Fruit fly (Drosophila melanogaster) whole organism, embryonic: ENCODE data around the gene CG34309.

Experiments used
- Adf1 ChIP-seq: fragments of 200-800 bp; sonication (Bioruptor generic); IDR thresholded peaks from 2 replicates; pipeline ENCODE4 v1.3.6; 2022; ENCODE audit warnings: missing biosample characterization, missing genetic modification characterization
- Atf-2 ChIP-seq: fragments of 200-800 bp; sonication (Bioruptor generic); optimal IDR thresholded peaks from 2 replicates; lab custom pipeline; 2016; ENCODE audit warnings: missing biosample characterization, missing genetic modification characterization
- Awh ChIP-seq: fragments of 200-800 bp; sonication (Bioruptor generic); IDR thresholded peaks from 2 replicates; pipeline ENCODE4, ENCODE4 v1.3.6; 2022; ENCODE audit warnings: missing biosample characterization, missing genetic modification characterization
- B-H2 ChIP-seq: fragments of 200-800 bp; sonication (Bioruptor generic); optimal IDR thresholded peaks from 2 replicates; lab custom pipeline; 2018; ENCODE audit warnings: missing biosample characterization, mild to moderate bottlenecking, missing genetic modification characterization
- CG10209 ChIP-seq: fragments of 200-800 bp; sonication (Bioruptor generic); optimal IDR thresholded peaks from 3 replicates; lab custom pipeline; 2017; ENCODE audit warnings: missing biosample characterization, mild to moderate bottlenecking, missing genetic modification characterization, missing genetic modification reagents
- CG1024 ChIP-seq: fragments of 200-800 bp; sonication (Bioruptor generic); IDR thresholded peaks from 2 replicates; pipeline ENCODE4 v1.3.6; 2022; ENCODE audit warnings: missing biosample characterization, missing genetic modification characterization
- CG12155 ChIP-seq: fragments of 200-800 bp; sonication (Bioruptor generic); optimal IDR thresholded peaks from 3 replicates; lab custom pipeline; 2016; ENCODE audit warnings: missing biosample characterization, missing genetic modification characterization
- CG15073 ChIP-seq: fragments of 200-800 bp; sonication (Bioruptor generic); optimal IDR thresholded peaks from 2 replicates; lab custom pipeline; 2016; ENCODE audit warnings: missing biosample characterization, missing genetic modification characterization
- CG15601 ChIP-seq: fragments of 200-800 bp; sonication (Bioruptor generic); optimal IDR thresholded peaks from 3 replicates; lab custom pipeline; 2019; ENCODE audit warnings: missing biosample characterization, mild to moderate bottlenecking, missing genetic modification characterization, moderate library complexity
- CG17328 ChIP-seq: fragments of 200-800 bp; sonication (Bioruptor generic); IDR thresholded peaks from 2 replicates; pipeline ENCODE4 v1.3.6; 2022; ENCODE audit warnings: missing biosample characterization, missing genetic modification characterization
- CG17385 ChIP-seq: fragments of 200-800 bp; sonication (Bioruptor generic); optimal IDR thresholded peaks from 3 replicates; lab custom pipeline; 2018; ENCODE audit warnings: missing biosample characterization, mild to moderate bottlenecking, missing genetic modification characterization
- CG17568 ChIP-seq: fragments of 200-800 bp; sonication (Bioruptor generic); optimal IDR thresholded peaks from 2 replicates; lab custom pipeline; 2018; ENCODE audit warnings: missing biosample characterization, mild to moderate bottlenecking, missing genetic modification characterization, moderate library complexity
- CG18476 ChIP-seq: fragments of 200-800 bp; sonication (Bioruptor generic); optimal IDR thresholded peaks from 2 replicates; lab custom pipeline; 2016; ENCODE audit warnings: missing biosample characterization, mild to moderate bottlenecking, missing genetic modification characterization
- CG2199 ChIP-seq: fragments of 200-800 bp; sonication (Bioruptor generic); IDR thresholded peaks from 3 replicates; pipeline ENCODE4 v1.3.6; 2022; ENCODE audit warnings: missing biosample characterization, missing genetic modification characterization
- CG2712 ChIP-seq: fragments of 200-800 bp; optimal IDR thresholded peaks from 3 replicates; lab custom pipeline; 2019; ENCODE audit warnings: missing biosample characterization, mild to moderate bottlenecking, missing genetic modification characterization, moderate library complexity
- CG32772 ChIP-seq: fragments of 200-800 bp; sonication (Bioruptor generic); IDR thresholded peaks from 2 replicates; pipeline ENCODE4 v1.3.6; 2022; ENCODE audit warnings: missing biosample characterization, missing genetic modification characterization
- CG33213 ChIP-seq: fragments of 200-800 bp; sonication (Bioruptor generic); optimal IDR thresholded peaks from 3 replicates; lab custom pipeline; 2016; ENCODE audit warnings: missing biosample characterization, missing genetic modification characterization
- CG4730 ChIP-seq: fragments of 200-800 bp; sonication (Bioruptor generic); IDR thresholded peaks from 2 replicates; pipeline ENCODE4 v1.3.6; 2022; ENCODE audit warnings: missing biosample characterization, missing genetic modification characterization
- CG6272 ChIP-seq: fragments of 200-800 bp; sonication (Bioruptor generic); IDR thresholded peaks from 2 replicates; pipeline ENCODE4 v1.3.6; 2022; ENCODE audit warnings: missing biosample characterization, missing genetic modification characterization
- CG6765 ChIP-seq: fragments of 200-800 bp; sonication (Bioruptor generic); optimal IDR thresholded peaks from 3 replicates; lab custom pipeline; 2017; ENCODE audit warnings: missing biosample characterization, mild to moderate bottlenecking, missing genetic modification characterization
- CG8089 ChIP-seq: fragments of 200-800 bp; sonication (Bioruptor generic); optimal IDR thresholded peaks from 3 replicates; lab custom pipeline; 2016; ENCODE audit warnings: missing biosample characterization, missing genetic modification characterization
- CG8924 ChIP-seq: fragments of 200-800 bp; optimal IDR thresholded peaks from 3 replicates; lab custom pipeline; 2019; ENCODE audit warnings: missing biosample characterization, mild to moderate bottlenecking, missing genetic modification characterization, moderate library complexity
- D19A ChIP-seq: fragments of 200-800 bp; optimal IDR thresholded peaks from 3 replicates; lab custom pipeline; 2019; ENCODE audit warnings: missing biosample characterization, mild to moderate bottlenecking, missing genetic modification characterization, moderate library complexity
- Doc2 ChIP-seq: fragments of 200-800 bp; sonication (Bioruptor generic); IDR thresholded peaks from 2 replicates; pipeline ENCODE4 v1.3.6; 2022; ENCODE audit warnings: missing biosample characterization, missing genetic modification characterization
- Dp ChIP-seq: fragments of 200-800 bp; sonication (Bioruptor generic); optimal IDR thresholded peaks from 2 replicates; lab custom pipeline; 2018; ENCODE audit warnings: missing biosample characterization, mild to moderate bottlenecking, missing genetic modification characterization, moderate library complexity
- E2f2 ChIP-seq: fragments of 200-800 bp; sonication (Bioruptor generic); IDR thresholded peaks from 2 replicates; pipeline ENCODE4 v1.3.6; 2022; ENCODE audit warnings: missing biosample characterization, missing genetic modification characterization
- HLH54F ChIP-seq: fragments of 200-800 bp; sonication (Bioruptor generic); optimal IDR thresholded peaks from 3 replicates; lab custom pipeline; 2016; ENCODE audit warnings: missing biosample characterization, missing genetic modification characterization
- Lhr ChIP-seq: fragments of 200-800 bp; sonication (Bioruptor generic); optimal IDR thresholded peaks from 3 replicates; lab custom pipeline; 2017; ENCODE audit warnings: mild to moderate bottlenecking, missing biosample characterization, missing genetic modification reagents, missing genetic modification characterization
- Neu2 ChIP-seq: fragments of 200-800 bp; sonication (Bioruptor generic); optimal IDR thresholded peaks from 3 replicates; lab custom pipeline; 2016; ENCODE audit warnings: missing biosample characterization, missing genetic modification characterization, borderline replicate concordance
- Ravus ChIP-seq: fragments of 200-800 bp; sonication (Bioruptor generic); IDR thresholded peaks from 2 replicates; pipeline ENCODE4 v1.3.6; 2022; ENCODE audit warnings: missing biosample characterization, missing genetic modification characterization
- Trl ChIP-seq, 3 experiments: fragments of >200 bp in 2 of 3; fragments of 200-800 bp in 1 of 3; sonication (Bioruptor generic) in 1 of 3; optimal IDR thresholded peaks; 2 replicates in 1 of 3; 3 replicates in 2 of 3; lab custom pipeline; 2016 to 2017; ENCODE audit warnings: missing biosample characterization in 1 of 3, missing genetic modification characterization in 1 of 3
- abd-A ChIP-seq: fragments of 200-800 bp; sonication (Bioruptor generic); optimal IDR thresholded peaks from 3 replicates; lab custom pipeline; 2019; ENCODE audit warnings: missing biosample characterization, mild to moderate bottlenecking, missing genetic modification characterization, moderate library complexity
- aop ChIP-seq: fragments of 200-800 bp; sonication (Bioruptor generic); IDR thresholded peaks from 2 replicates; pipeline ENCODE4 v1.3.6; 2022; ENCODE audit warnings: missing biosample characterization, missing genetic modification characterization
- ara ChIP-seq: fragments of 200-800 bp; sonication (Bioruptor generic); IDR thresholded peaks from 2 replicates; pipeline ENCODE4 v1.3.6; 2022; ENCODE audit warnings: missing biosample characterization, missing genetic modification characterization
- br ChIP-seq: fragments of >200 bp; optimal IDR thresholded peaks from 2 replicates; lab custom pipeline; 2017
- cad ChIP-seq: fragments of >200 bp; optimal IDR thresholded peaks from 2 replicates; lab custom pipeline; 2017; ENCODE audit warnings: missing biosample characterization, missing genetic modification characterization
- cas ChIP-seq: fragments of 200-800 bp; sonication (Bioruptor generic); IDR thresholded peaks from 2 replicates; pipeline ENCODE4 v1.3.6; 2022; ENCODE audit warnings: missing biosample characterization, missing genetic modification characterization
- dmrt99B ChIP-seq: fragments of 200-800 bp; sonication (Bioruptor generic); optimal IDR thresholded peaks from 2 replicates; lab custom pipeline; 2018; ENCODE audit warnings: missing biosample characterization, mild to moderate bottlenecking, missing genetic modification characterization, moderate library complexity
- eyg ChIP-seq: fragments of 200-800 bp; sonication (Bioruptor generic); optimal IDR thresholded peaks from 3 replicates; lab custom pipeline; 2016; ENCODE audit warnings: missing biosample characterization, missing genetic modification characterization
- fru ChIP-seq: fragments of >200 bp; optimal IDR thresholded peaks from 2 replicates; lab custom pipeline; 2017
- kah ChIP-seq: fragments of 200-800 bp; sonication (Bioruptor generic); optimal IDR thresholded peaks from 2 replicates; lab custom pipeline; 2018; ENCODE audit warnings: missing biosample characterization, mild to moderate bottlenecking, missing genetic modification characterization
- luna ChIP-seq: fragments of 200-800 bp; sonication (Bioruptor generic); optimal IDR thresholded peaks from 2 replicates; lab custom pipeline; 2016; ENCODE audit warnings: missing biosample characterization, missing genetic modification characterization
- nmo ChIP-seq: fragments of 200-800 bp; sonication (Bioruptor generic); optimal IDR thresholded peaks from 2 replicates; lab custom pipeline; 2018; ENCODE audit warnings: missing biosample characterization, mild to moderate bottlenecking, missing genetic modification characterization, moderate library complexity
- p53 ChIP-seq: fragments of 200-800 bp; sonication (Bioruptor generic); optimal IDR thresholded peaks from 2 replicates; lab custom pipeline; 2016; ENCODE audit warnings: missing biosample characterization, missing genetic modification characterization
- psq ChIP-seq: fragments of 200-800 bp; sonication (Bioruptor generic); optimal IDR thresholded peaks from 2 replicates; lab custom pipeline; 2017; ENCODE audit warnings: missing biosample characterization, missing genetic modification characterization
- run ChIP-seq: fragments of 200-800 bp; sonication (Bioruptor generic); optimal IDR thresholded peaks from 3 replicates; lab custom pipeline; 2018; ENCODE audit warnings: missing biosample characterization, mild to moderate bottlenecking, missing genetic modification characterization
- slbo ChIP-seq: fragments of 200-800 bp; sonication (Bioruptor generic); IDR thresholded peaks from 2 replicates; pipeline ENCODE4 v1.3.6; 2022; ENCODE audit warnings: missing biosample characterization, missing genetic modification characterization
- so ChIP-seq: fragments of 200-800 bp; sonication (Bioruptor generic); IDR thresholded peaks from 3 replicates; pipeline ENCODE4 v1.3.6; 2022; ENCODE audit warnings: missing biosample characterization, missing genetic modification characterization
- ssp ChIP-seq: fragments of 200-800 bp; sonication (Bioruptor generic); IDR thresholded peaks from 2 replicates; pipeline ENCODE4 v1.3.6; 2022; ENCODE audit warnings: missing biosample characterization, missing genetic modification characterization
- unc-4 ChIP-seq: fragments of 200-800 bp; sonication (Bioruptor generic); IDR thresholded peaks from 2 replicates; pipeline ENCODE4 v1.3.6; 2022; ENCODE audit warnings: missing biosample characterization, missing genetic modification characterization; ENCODE audit not compliant: partially characterized antibody
- zen ChIP-seq: fragments of 200-800 bp; sonication (Bioruptor generic); optimal IDR thresholded peaks from 3 replicates; lab custom pipeline; 2018; ENCODE audit warnings: missing biosample characterization, mild to moderate bottlenecking, missing genetic modification characterization, moderate library complexity

CG34309 gene

dm6 chr3R:13365665-13366414 is 6.6 kb upstream of the CG34309 start (continued):
- TF ChIP-seq zen, result no peak
- no peak for TF ChIP-seq fru (lab: Kevin White, UChicago)
- no peak for TF ChIP-seq ara (GFP tag; lab: Robert Waterston, UW)
- no peak for TF ChIP-seq CG18476 (GFP tag; lab: Kevin White, UChicago)
- 0 out of 2 replicates have a peak, but pooled peaks have one; percentile 6 for TF ChIP-seq slbo (GFP tag; lab: Robert Waterston, UW)
- no peak for TF ChIP-seq CG8089
- TF ChIP-seq eyg (GFP tag; lab: Kevin White, UChicago), result no peak
- TF ChIP-seq CG33213, result no peak
- TF ChIP-seq Doc2 (GFP tag; lab: Robert Waterston, UW), result no peak
- TF ChIP-seq CG12155 (GFP tag; lab: Kevin White, UChicago), result no peak
- no peak for TF ChIP-seq CG17328 (GFP tag; lab: Robert Waterston, UW)
- no peak for TF ChIP-seq nmo (GFP tag; lab: Kevin White, UChicago)
- TF ChIP-seq Neu2 (GFP tag; lab: Kevin White, UChicago), result no peak
- no peak for TF ChIP-seq run (tag; lab: Kevin White, UChicago)
- TF ChIP-seq CG32772 (GFP tag; lab: Robert Waterston, UW), result no peak
- TF ChIP-seq B-H2, result no peak
- TF ChIP-seq Adf1 (GFP tag; lab: Robert Waterston, UW), result no peak
- TF ChIP-seq CG2712 (tag; lab: Kevin White, UChicago), result no peak
- no peak for TF ChIP-seq Trl (optimal IDR thresholded peaks at IDR 0.05; lab: Kevin White, UChicago)
- TF ChIP-seq Trl (GFP tag; optimal IDR thresholded peaks at IDR 0.05; lab: Kevin White, UChicago), result no peak
- no peak; the same call in 1 of the 2 replicates for TF ChIP-seq CG4730 (GFP tag; lab: Robert Waterston, UW)
- no peak for TF ChIP-seq E2f2 (GFP tag; lab: Robert Waterston, UW)
- no peak for TF ChIP-seq Dp
- no peak for TF ChIP-seq Atf-2 (GFP tag; lab: Kevin White, UChicago)
- no peak for TF ChIP-seq psq (GFP tag; lab: Kevin White, UChicago)
- no peak for TF ChIP-seq CG1024 (GFP tag; lab: Robert Waterston, UW)
- TF ChIP-seq Lhr, result no peak
- peak; percentile 13 for TF ChIP-seq dmrt99B
- no peak for TF ChIP-seq CG10209 (GFP tag; lab: Kevin White, UChicago)
- no peak for TF ChIP-seq CG17385 (GFP tag; lab: Kevin White, UChicago)
- no peak for TF ChIP-seq unc-4 (GFP tag; lab: Robert Waterston, UW)
- TF ChIP-seq Ravus (GFP tag; lab: Robert Waterston, UW), result no peak
- no peak for TF ChIP-seq br (lab: Kevin White, UChicago)
- 0 out of 3 replicates have a peak, but pooled peaks have one; percentile 45 for TF ChIP-seq CG2199 (GFP tag; lab: Robert Waterston, UW)
- TF ChIP-seq CG15601, result no peak
- TF ChIP-seq luna, result no peak
- no peak for TF ChIP-seq CG6765
- no peak for TF ChIP-seq CG15073 (GFP tag; lab: Kevin White, UChicago)
- TF ChIP-seq aop (GFP tag; lab: Robert Waterston, UW), result no peak
- TF ChIP-seq Awh, result no peak
- TF ChIP-seq p53 (GFP tag; lab: Kevin White, UChicago), result no peak
- TF ChIP-seq HLH54F, result no peak
- TF ChIP-seq CG8924 (tag; lab: Kevin White, UChicago), result no peak
- no peak for TF ChIP-seq cad
- TF ChIP-seq so (GFP tag; lab: Robert Waterston, UW), result 0 out of 3 replicates have a peak, but pooled peaks have one; percentile 41
- no peak for TF ChIP-seq abd-A (tag; lab: Kevin White, UChicago)
- peak; percentile 55 for TF ChIP-seq D19A (tag; lab: Kevin White, UChicago)
- no peak for TF ChIP-seq CG6272 (GFP tag; lab: Robert Waterston, UW)
- TF ChIP-seq ssp (GFP tag; lab: Robert Waterston, UW), result no peak
- TF ChIP-seq CG17568, result no peak
- no peak for TF ChIP-seq kah (GFP tag; lab: Kevin White, UChicago)
- TF ChIP-seq cas (GFP tag; lab: Robert Waterston, UW), result no peak
